Worm (Caenorhabditis elegans): ENCODE data around the gene C39B10.1.

The C39B10.1 gene

DNA sequence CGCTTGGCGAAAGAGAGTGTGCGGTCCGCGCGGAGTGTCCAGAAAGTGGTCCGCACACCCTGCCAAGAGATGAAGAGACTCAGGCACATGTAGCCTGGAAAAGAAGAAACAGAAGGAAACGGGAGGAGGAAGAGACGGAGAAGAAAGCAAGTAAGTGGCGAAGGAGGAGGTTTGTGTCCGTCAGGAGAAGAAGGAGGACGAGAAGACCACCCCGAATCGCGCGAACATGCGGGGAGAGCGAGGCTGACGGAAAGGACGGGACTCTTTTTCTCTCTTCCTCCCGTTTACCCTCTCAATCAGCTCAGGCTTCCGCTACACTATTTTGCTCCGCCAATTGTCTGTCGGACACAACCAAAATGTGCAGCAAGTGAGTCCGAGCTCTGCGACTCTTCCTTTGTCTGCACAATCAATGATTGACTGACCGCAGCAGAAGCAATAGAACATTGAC, 27.9 kb downstream of the C39B10.1 start (continued):
- TF ChIP-seq pha-4 (tag; optimal IDR thresholded peaks at IDR 0.05) = no peak
- TF ChIP-seq fkh-10 (GFP tag; optimal IDR thresholded peaks at IDR 0.05) = peak; percentile 86
- peak; percentile 70 for TF ChIP-seq ceh-22 (tag; optimal IDR thresholded peaks at IDR 0.05)
- TF ChIP-seq F13H6.1 (tag; optimal IDR thresholded peaks at IDR 0.05) = peak; percentile 62
- peak; percentile 82 for TF ChIP-seq sdc-2 (tag; optimal IDR thresholded peaks at IDR 0.05)
- TF ChIP-seq sox-4 (tag; optimal IDR thresholded peaks at IDR 0.05) = peak; percentile 35
- TF ChIP-seq zip-5 (tag; optimal IDR thresholded peaks at IDR 0.05) = no peak
- TF ChIP-seq hlh-6 (tag; optimal IDR thresholded peaks at IDR 0.05) = peak; percentile 13
- no peak for TF ChIP-seq elt-2 (tag; optimal IDR thresholded peaks at IDR 0.05)
- peak; percentile 33 for TF ChIP-seq fax-1 (tag; optimal IDR thresholded peaks at IDR 0.05)
- TF ChIP-seq tbx-2 (tag; optimal IDR thresholded peaks at IDR 0.05) = peak; percentile 85
- no peak for TF ChIP-seq C38D4.7 (GFP tag; optimal IDR thresholded peaks at IDR 0.05)
- TF ChIP-seq eyg-1 (tag; optimal IDR thresholded peaks at IDR 0.05) = peak; percentile 15
- TF ChIP-seq pqm-1 (tag; optimal IDR thresholded peaks at IDR 0.05) = no peak
- TF ChIP-seq npax-4 (tag; optimal IDR thresholded peaks at IDR 0.05) = no peak
- no peak for TF ChIP-seq nhr-232 (tag; optimal IDR thresholded peaks at IDR 0.05)
- TF ChIP-seq ceh-19 (GFP tag; optimal IDR thresholded peaks at IDR 0.05) = peak; percentile 55
- TF ChIP-seq C08G9.2 (tag; optimal IDR thresholded peaks at IDR 0.05) = peak; percentile 69
- TF ChIP-seq syd-9 (tag; optimal IDR thresholded peaks at IDR 0.05) = peak; percentile 92
- TF ChIP-seq hlh-13 (GFP tag; optimal IDR thresholded peaks at IDR 0.05) = no peak
- no peak for TF ChIP-seq ceh-45 (GFP tag; IDR thresholded peaks at IDR 0.05)
- TF ChIP-seq K09A11.1 (tag; optimal IDR thresholded peaks at IDR 0.05; ENCODE audit: insufficient read depth) = no peak
- TF ChIP-seq unc-55 (GFP tag; optimal IDR thresholded peaks at IDR 0.05) = peak; percentile 56
- peak; percentile 94 for TF ChIP-seq ceh-31 (tag; optimal IDR thresholded peaks at IDR 0.05)
- peak; percentile 15 for TF ChIP-seq hlh-30 (tag; optimal IDR thresholded peaks at IDR 0.05; ENCODE audit: insufficient read depth)
- TF ChIP-seq che-1 (tag; optimal IDR thresholded peaks at IDR 0.05) = no peak
- no peak for TF ChIP-seq lim-6 (tag; optimal IDR thresholded peaks at IDR 0.05)
- no peak for TF ChIP-seq K02D7.2 (tag; optimal IDR thresholded peaks at IDR 0.05)
- TF ChIP-seq nhr-11 (tag; optimal IDR thresholded peaks at IDR 0.05) = no peak
- peak; percentile 51 for TF ChIP-seq ceh-48 (tag; optimal IDR thresholded peaks at IDR 0.05)
- TF ChIP-seq ceh-18 (tag; optimal IDR thresholded peaks at IDR 0.05) = peak; percentile 82
- no peak for TF ChIP-seq tbx-7 (tag; optimal IDR thresholded peaks at IDR 0.05)
- TF ChIP-seq mec-3 (tag; optimal IDR thresholded peaks at IDR 0.05; ENCODE audit: borderline replicate concordance) = no peak
- no peak for TF ChIP-seq unc-3 (GFP tag; conservative IDR thresholded peaks at IDR 0.05)
- TF ChIP-seq unc-3 (tag; optimal IDR thresholded peaks at IDR 0.05) = no peak
- TF ChIP-seq ahr-1 (tag; optimal IDR thresholded peaks at IDR 0.05) = peak; percentile 5
- TF ChIP-seq hlh-15 (tag; optimal IDR thresholded peaks at IDR 0.05) = no peak
- TF ChIP-seq T23F11.4 (GFP tag; optimal IDR thresholded peaks at IDR 0.05) = peak; percentile 7
- no peak for TF ChIP-seq lin-11 (tag; optimal IDR thresholded peaks at IDR 0.05)
- no peak for TF ChIP-seq elt-4 (tag; optimal IDR thresholded peaks at IDR 0.05)

- TF ChIP-seq hlh-15 (tag; optimal IDR thresholded peaks at IDR 0.05) (no peak), ceh-45 (GFP tag; IDR thresholded peaks at IDR 0.05) (no peak), sox-2 (GFP tag; IDR thresholded peaks at IDR 0.05) (no peak), ceh-31 (tag; optimal IDR thresholded peaks at IDR 0.05) (peak; percentile 5)
Measured at ce11 chrX:10433863-10434262, 29.6 kb downstream of the C39B10.1 start.

ce11 chrX:10432786-10433185, 30.7 kb downstream of the C39B10.1 start:
- TF ChIP-seq ceh-6 (GFP tag; optimal IDR thresholded peaks at IDR 0.05) (no peak), hlh-6 (tag; optimal IDR thresholded peaks at IDR 0.05) (no peak), hlh-13 (GFP tag; optimal IDR thresholded peaks at IDR 0.05) (no peak), elt-4 (tag; optimal IDR thresholded peaks at IDR 0.05) (no peak), sox-4 (tag; optimal IDR thresholded peaks at IDR 0.05) (no peak), ceh-48 (tag; optimal IDR thresholded peaks at IDR 0.05) (no peak), C08G9.2 (tag; optimal IDR thresholded peaks at IDR 0.05) (no peak)

Data from whole organism, late embryonic.